Fruit fly (Drosophila melanogaster) whole organism, embryonic: ENCODE data around the gene CG8944.

Experiments used
- BtbVII ChIP-seq: fragments of 200-800 bp; sonication (Bioruptor generic); optimal IDR thresholded peaks from 3 replicates; lab custom pipeline; 2017; ENCODE audit warnings: missing biosample characterization, mild to moderate bottlenecking, missing genetic modification characterization
- Bteb2 ChIP-seq: fragments of 200-800 bp; sonication (Bioruptor generic); optimal IDR thresholded peaks from 2 replicates; lab custom pipeline; 2016; ENCODE audit warnings: missing biosample characterization, missing genetic modification characterization
- C15 ChIP-seq: fragments of 200-800 bp; sonication (Bioruptor generic); IDR thresholded peaks from 3 replicates; pipeline ENCODE4 v1.3.6; 2022; ENCODE audit warnings: missing biosample characterization, missing genetic modification characterization
- CG10321 ChIP-seq: fragments of 200-800 bp; sonication (Bioruptor generic); IDR thresholded peaks from 2 replicates; pipeline ENCODE4 v1.3.6; 2022; ENCODE audit warnings: missing biosample characterization, missing genetic modification characterization
- CG10366 ChIP-seq: fragments of 200-800 bp; sonication (Bioruptor generic); IDR thresholded peaks from 2 replicates; pipeline ENCODE4 v1.3.6; 2022; ENCODE audit warnings: missing biosample characterization, missing genetic modification characterization
- CG11093 ChIP-seq: fragments of 200-800 bp; sonication (Bioruptor generic); IDR thresholded peaks from 3 replicates; pipeline ENCODE4 v1.3.6; 2022; ENCODE audit warnings: missing biosample characterization, missing genetic modification characterization
- CG11247 ChIP-seq: fragments of 200-800 bp; sonication (Bioruptor generic); IDR thresholded peaks from 2 replicates; pipeline ENCODE4 v1.3.6; 2022; ENCODE audit warnings: missing biosample characterization, missing genetic modification characterization
- CG12299 ChIP-seq: fragments of 200-800 bp; sonication (Bioruptor generic); optimal IDR thresholded peaks from 2 replicates; lab custom pipeline; 2018; ENCODE audit warnings: missing biosample characterization, mild to moderate bottlenecking, missing genetic modification characterization
- CG12659 ChIP-seq: fragments of 200-800 bp; sonication (Bioruptor generic); optimal IDR thresholded peaks from 3 replicates; lab custom pipeline; 2017; ENCODE audit warnings: mild to moderate bottlenecking, missing biosample characterization, missing genetic modification reagents, missing genetic modification characterization
- CG13894 ChIP-seq: fragments of 200-800 bp; sonication (Bioruptor generic); optimal IDR thresholded peaks from 3 replicates; lab custom pipeline; 2018; ENCODE audit warnings: missing biosample characterization, mild to moderate bottlenecking, missing genetic modification characterization, moderate library complexity
- CG14965 ChIP-seq: fragments of 200-800 bp; sonication (Bioruptor generic); optimal IDR thresholded peaks from 2 replicates; lab custom pipeline; 2016; ENCODE audit warnings: missing biosample characterization, missing genetic modification characterization, borderline replicate concordance
- CG17385 ChIP-seq: fragments of 200-800 bp; sonication (Bioruptor generic); optimal IDR thresholded peaks from 3 replicates; lab custom pipeline; 2018; ENCODE audit warnings: missing biosample characterization, mild to moderate bottlenecking, missing genetic modification characterization
- CG2129 ChIP-seq: fragments of 200-800 bp; sonication (Bioruptor generic); IDR thresholded peaks from 2 replicates; pipeline ENCODE4 v1.3.6; 2022; ENCODE audit warnings: missing biosample characterization, missing genetic modification characterization; ENCODE audit not compliant: partially characterized antibody
- CG2678 ChIP-seq: fragments of 200-800 bp; sonication (Bioruptor generic); optimal IDR thresholded peaks from 3 replicates; lab custom pipeline; 2019; ENCODE audit warnings: missing biosample characterization, mild to moderate bottlenecking, missing genetic modification characterization, moderate library complexity
- CG2712 ChIP-seq: fragments of 200-800 bp; optimal IDR thresholded peaks from 3 replicates; lab custom pipeline; 2019; ENCODE audit warnings: missing biosample characterization, mild to moderate bottlenecking, missing genetic modification characterization, moderate library complexity
- CG30020 ChIP-seq: fragments of 200-800 bp; optimal IDR thresholded peaks from 2 replicates; lab custom pipeline; 2019; ENCODE audit warnings: missing biosample characterization, mild to moderate bottlenecking, missing genetic modification characterization, moderate library complexity
- CG34376 ChIP-seq: fragments of 200-800 bp; sonication (Bioruptor generic); optimal IDR thresholded peaks from 2 replicates; lab custom pipeline; 2018; ENCODE audit warnings: missing biosample characterization, mild to moderate bottlenecking, missing genetic modification characterization
- CG4282 ChIP-seq: fragments of 200-800 bp; sonication (Bioruptor generic); optimal IDR thresholded peaks from 2 replicates; lab custom pipeline; 2016; ENCODE audit warnings: missing biosample characterization, missing genetic modification characterization
- CG4730 ChIP-seq: fragments of 200-800 bp; sonication (Bioruptor generic); IDR thresholded peaks from 2 replicates; pipeline ENCODE4 v1.3.6; 2022; ENCODE audit warnings: missing biosample characterization, missing genetic modification characterization
- CG4854 ChIP-seq: fragments of 200-800 bp; sonication (Bioruptor generic); optimal IDR thresholded peaks from 2 replicates; lab custom pipeline; 2016; ENCODE audit warnings: missing biosample characterization, missing genetic modification characterization, inconsistent platforms
- CG5180 ChIP-seq: fragments of 200-800 bp; sonication (Bioruptor generic); optimal IDR thresholded peaks from 3 replicates; lab custom pipeline; 2017; ENCODE audit warnings: missing biosample characterization, missing genetic modification characterization, mild to moderate bottlenecking, moderate library complexity, missing genetic modification reagents
- CG6689 ChIP-seq: fragments of 200-800 bp; sonication (Bioruptor generic); IDR thresholded peaks from 2 replicates; pipeline ENCODE4 v1.3.6; 2022; ENCODE audit warnings: missing biosample characterization, missing genetic modification characterization
- CG7357 ChIP-seq: fragments of 200-800 bp; sonication (Bioruptor generic); IDR thresholded peaks from 3 replicates; pipeline ENCODE4 v1.3.6; 2022; ENCODE audit warnings: missing biosample characterization, missing genetic modification characterization
- CG9932 ChIP-seq: fragments of 200-800 bp; sonication (Bioruptor generic); IDR thresholded peaks from 2 replicates; pipeline ENCODE4 v1.3.6; 2022; ENCODE audit warnings: missing biosample characterization, missing genetic modification characterization
- CoRest ChIP-seq: fragments of 200-800 bp; sonication (Bioruptor generic); optimal IDR thresholded peaks from 3 replicates; lab custom pipeline; 2018; ENCODE audit warnings: missing biosample characterization, mild to moderate bottlenecking, missing genetic modification characterization, moderate library complexity
- Dfd ChIP-seq, 2 experiments: fragments of >200 bp; optimal IDR thresholded peaks; 2 replicates each; lab custom pipeline; 2017; ENCODE audit warnings: missing biosample characterization in 2 of 2, missing genetic modification characterization in 2 of 2
- Dref ChIP-seq: fragments of 200-800 bp; sonication (Bioruptor generic); IDR thresholded peaks from 2 replicates; pipeline ENCODE4 v1.3.6; 2022; ENCODE audit warnings: missing biosample characterization, missing genetic modification characterization
- Drgx ChIP-seq: fragments of 200-800 bp; sonication (Bioruptor generic); IDR thresholded peaks from 2 replicates; pipeline ENCODE4 v1.3.6; 2022; ENCODE audit warnings: missing biosample characterization, missing genetic modification characterization
- ERR ChIP-seq: fragments of 200-800 bp; sonication (Bioruptor generic); optimal IDR thresholded peaks from 2 replicates; lab custom pipeline; 2016; ENCODE audit warnings: missing biosample characterization, missing genetic modification characterization
- H2.0 ChIP-seq: fragments of 200-800 bp; sonication (Bioruptor generic); IDR thresholded peaks from 2 replicates; pipeline ENCODE4 v1.3.6; 2022; ENCODE audit warnings: missing biosample characterization, missing genetic modification characterization
- HLH4C ChIP-seq: fragments of 200-800 bp; sonication (Bioruptor generic); IDR thresholded peaks from 3 replicates; pipeline ENCODE4 v1.3.6; 2022; ENCODE audit warnings: missing biosample characterization, missing genetic modification characterization; ENCODE audit not compliant: partially characterized antibody
- HLH54F ChIP-seq: fragments of 200-800 bp; sonication (Bioruptor generic); optimal IDR thresholded peaks from 3 replicates; lab custom pipeline; 2016; ENCODE audit warnings: missing biosample characterization, missing genetic modification characterization
- HLHmδ ChIP-seq: fragments of 200-800 bp; sonication (Bioruptor generic); optimal IDR thresholded peaks from 2 replicates; lab custom pipeline; 2018; ENCODE audit warnings: missing biosample characterization, mild to moderate bottlenecking, missing genetic modification characterization, moderate library complexity
- Hsf ChIP-seq: fragments of 200-800 bp; sonication (Bioruptor generic); optimal IDR thresholded peaks from 3 replicates; lab custom pipeline; 2016; ENCODE audit warnings: missing biosample characterization, missing genetic modification characterization
- Rfx ChIP-seq: fragments of 200-800 bp; sonication (Bioruptor generic); IDR thresholded peaks from 2 replicates; pipeline ENCODE4 v1.3.6; 2022; ENCODE audit warnings: missing biosample characterization, missing genetic modification characterization
- Stat92E ChIP-seq, 3 experiments: fragments of >200 bp in 2 of 3; fragments of 200-800 bp in 1 of 3; sonication (Bioruptor generic) in 1 of 3; optimal IDR thresholded peaks; 2 replicates each; lab custom pipeline; 2017 to 2019; ENCODE audit warnings: missing biosample characterization in 3 of 3, missing genetic modification characterization in 3 of 3, mild to moderate bottlenecking in 1 of 3, moderate library complexity in 1 of 3
- bsh ChIP-seq, 2 experiments: fragments of 200-800 bp; sonication (Bioruptor generic); optimal IDR thresholded peaks; 2 replicates each; lab custom pipeline; 2017 to 2018; ENCODE audit warnings: mild to moderate bottlenecking in 2 of 2, missing biosample characterization in 2 of 2, missing genetic modification characterization in 2 of 2, moderate library complexity in 1 of 2
- da ChIP-seq: fragments of 200-800 bp; sonication (Bioruptor generic); optimal IDR thresholded peaks from 2 replicates; lab custom pipeline; 2016; ENCODE audit warnings: missing biosample characterization, missing genetic modification characterization
- dan ChIP-seq: fragments of 200-800 bp; sonication (Bioruptor generic); IDR thresholded peaks from 2 replicates; pipeline ENCODE4 v1.3.6; 2022; ENCODE audit warnings: missing biosample characterization, missing genetic modification characterization
- her ChIP-seq: fragments of 200-800 bp; sonication (Bioruptor generic); optimal IDR thresholded peaks from 2 replicates; lab custom pipeline; 2016; ENCODE audit warnings: missing biosample characterization, missing genetic modification characterization
- lilli ChIP-seq: fragments of 200-800 bp; sonication (Bioruptor generic); optimal IDR thresholded peaks from 3 replicates; lab custom pipeline; 2016; ENCODE audit warnings: missing biosample characterization, missing genetic modification characterization
- nerfin-1 ChIP-seq: fragments of 200-800 bp; sonication (Bioruptor generic); optimal IDR thresholded peaks from 3 replicates; lab custom pipeline; 2019; ENCODE audit warnings: missing biosample characterization, mild to moderate bottlenecking, missing genetic modification characterization, moderate library complexity
- pzg ChIP-seq: fragments of 200-800 bp; sonication (Bioruptor generic); optimal IDR thresholded peaks from 3 replicates; lab custom pipeline; 2018; ENCODE audit warnings: missing biosample characterization, mild to moderate bottlenecking, missing genetic modification characterization, moderate library complexity
- salm ChIP-seq: fragments of 200-800 bp; sonication (Bioruptor generic); optimal IDR thresholded peaks from 2 replicates; lab custom pipeline; 2018; ENCODE audit warnings: missing biosample characterization, mild to moderate bottlenecking, missing genetic modification characterization
- shn ChIP-seq: fragments of 200-800 bp; sonication (Bioruptor generic); optimal IDR thresholded peaks from 3 replicates; lab custom pipeline; 2016; ENCODE audit warnings: missing biosample characterization, missing genetic modification characterization
- tll ChIP-seq, 2 experiments: fragments of 200-800 bp in 1 of 2; fragments of >200 bp in 1 of 2; sonication (Bioruptor generic) in 1 of 2; optimal IDR thresholded peaks; 2 replicates each; lab custom pipeline; 2017 to 2019; ENCODE audit warnings: missing biosample characterization in 2 of 2, missing genetic modification characterization in 2 of 2, mild to moderate bottlenecking in 1 of 2, moderate library complexity in 1 of 2
- trh ChIP-seq: fragments of 200-800 bp; sonication (Bioruptor generic); optimal IDR thresholded peaks from 2 replicates; lab custom pipeline; 2016; ENCODE audit warnings: missing biosample characterization, missing genetic modification characterization
- twi ChIP-seq: fragments of 200-800 bp; optimal IDR thresholded peaks from 2 replicates; lab custom pipeline; 2019; ENCODE audit warnings: missing biosample characterization, mild to moderate bottlenecking, missing genetic modification characterization, moderate library complexity
- wdn ChIP-seq: fragments of 200-800 bp; sonication (Bioruptor generic); IDR thresholded peaks from 2 replicates; pipeline ENCODE4 v1.3.6; 2022; ENCODE audit warnings: missing biosample characterization, missing genetic modification characterization
- z ChIP-seq: fragments of 200-800 bp; sonication (Bioruptor generic); IDR thresholded peaks from 3 replicates; pipeline ENCODE4 v1.3.6; 2022; ENCODE audit warnings: missing biosample characterization, missing genetic modification characterization

Gene CG8944

DNA sequence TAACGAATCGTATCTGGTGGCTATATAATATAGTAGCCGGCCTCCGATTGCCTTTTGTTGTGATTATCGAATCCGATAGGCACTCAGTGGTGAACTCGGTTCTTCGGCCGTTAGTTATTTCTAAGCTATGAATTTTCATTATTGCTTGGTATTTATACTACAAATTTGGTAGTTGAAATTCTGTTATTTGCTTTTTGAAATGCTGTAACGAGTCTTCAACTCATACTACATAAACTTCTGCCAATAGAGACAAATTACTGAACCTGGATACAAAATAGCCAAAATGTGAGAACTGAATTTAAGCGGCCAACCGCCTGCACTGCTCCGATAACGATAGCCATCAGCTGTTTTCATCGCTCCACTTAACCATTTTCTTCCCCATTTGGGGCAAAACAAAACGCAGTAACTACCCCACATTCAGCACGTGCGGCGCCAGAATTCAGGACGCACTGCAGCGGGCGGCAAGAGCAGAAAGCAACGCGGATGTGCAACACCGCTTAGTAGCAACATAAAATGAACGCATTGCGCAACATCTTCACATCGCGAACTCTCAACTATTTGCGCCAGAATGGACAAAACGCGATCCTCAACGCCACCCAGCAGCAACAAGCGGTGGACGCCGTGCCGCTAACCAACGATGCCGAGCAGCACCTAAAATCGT, 7.0 kb downstream of the CG8944 start, which contains the start of the genes CG11679 and CG8206 (continued):
- TF ChIP-seq CG2129 (GFP tag; lab: Robert Waterston, UW) (no peak), CG11247 (no peak), C15 (GFP tag; lab: Robert Waterston, UW) (no peak), wdn (GFP tag; lab: Robert Waterston, UW) (no peak), z (GFP tag; lab: Robert Waterston, UW) (no peak), CG7357 (GFP tag; lab: Robert Waterston, UW) (no peak), CG30020 (peak; percentile 31), Drgx (GFP tag; lab: Robert Waterston, UW) (no peak), shn (GFP tag; lab: Kevin White, UChicago) (peak; percentile 52), bsh (GFP tag; optimal IDR thresholded peaks at IDR 0.05; lab: Kevin White, UChicago) (no peak), Rfx (peak; percentile 72), Dref (GFP tag; lab: Robert Waterston, UW) (peak; percentile 73), CG10321 (GFP tag; lab: Robert Waterston, UW) (no peak), BtbVII (GFP tag; lab: Kevin White, UChicago) (no peak), lilli (GFP tag; lab: Kevin White, UChicago) (peak; percentile 60), CG6689 (GFP tag; lab: Robert Waterston, UW) (peak; percentile 55), Stat92E (GFP tag; optimal IDR thresholded peaks at IDR 0.05; lab: Kevin White, UChicago) (no peak), trh (GFP tag; lab: Kevin White, UChicago) (no peak), CG34376 (peak; percentile 40), CG5180 (GFP tag; lab: Kevin White, UChicago) (no peak), HLH4C (GFP tag; lab: Robert Waterston, UW) (peak; percentile 53; the same call in 2 of the 3 replicates), CG13894 (tag; lab: Kevin White, UChicago) (peak; percentile 6), da (GFP tag; lab: Kevin White, UChicago) (no peak), H2.0 (no peak), dan (GFP tag; lab: Robert Waterston, UW) (no peak), CG9932 (GFP tag; lab: Robert Waterston, UW) (peak; percentile 61), CG17385 (GFP tag; lab: Kevin White, UChicago) (peak; percentile 3), nerfin-1 (tag; lab: Kevin White, UChicago) (peak; percentile 8), CG4854 (GFP tag; lab: Kevin White, UChicago) (no peak), CG2712 (tag; lab: Kevin White, UChicago) (peak; percentile 42), twi (tag; lab: Kevin White, UChicago) (peak; percentile 11), tll (GFP tag; optimal IDR thresholded peaks at IDR 0.05; lab: Kevin White, UChicago) (peak in 1 of 2 experiments; percentile 36), ERR (GFP tag; lab: Kevin White, UChicago) (no peak), CG10366 (no peak), Bteb2 (no peak), CG12659 (GFP tag; lab: Kevin White, UChicago) (peak; percentile 2), CoRest (tag; lab: Kevin White, UChicago) (peak; percentile 59), CG11093 (peak; percentile 28; the same call in 1 of the 3 replicates), salm (peak; percentile 5), HLH54F (GFP tag; lab: Kevin White, UChicago) (peak; percentile 39), CG4730 (GFP tag; lab: Robert Waterston, UW) (no peak), CG14965 (GFP tag; lab: Kevin White, UChicago) (no peak), her (GFP tag; lab: Kevin White, UChicago) (peak; percentile 14), CG12299 (no peak), Hsf (peak; percentile 2), Dfd (GFP tag; optimal IDR thresholded peaks at IDR 0.05; lab: Kevin White, UChicago) (no peak), CG4282 (GFP tag; lab: Kevin White, UChicago) (no peak), pzg (GFP tag; lab: Kevin White, UChicago) (peak; percentile 54), HLHmδ (GFP tag; lab: Kevin White, UChicago) (no peak), CG2678 (tag; lab: Kevin White, UChicago) (peak; percentile 60)
